Fruit fly (Drosophila melanogaster) whole organism, prepupa: ENCODE measurements around the gene CG13318.

Source experiments
- Blimp-1 ChIP-seq: fragments of 200-800 bp; sonication (Bioruptor generic); optimal IDR thresholded peaks from 3 replicates; lab custom pipeline; 2017; ENCODE audit warnings: missing biosample characterization, missing genetic modification characterization, mild to moderate bottlenecking, moderate library complexity, missing genetic modification reagents
- CG11294 ChIP-seq: fragments of 200-800 bp; sonication (Bioruptor generic); IDR thresholded peaks from 2 replicates; pipeline ENCODE4 v1.3.6; 2022; ENCODE audit warnings: missing biosample characterization, missing genetic modification characterization
- CG11762 ChIP-seq: fragments of 200-800 bp; sonication (Bioruptor generic); optimal IDR thresholded peaks from 3 replicates; lab custom pipeline; 2016; ENCODE audit warnings: missing biosample characterization, missing genetic modification characterization; ENCODE audit not compliant: insufficient read depth
- CG11902 ChIP-seq: fragments of 200-800 bp; sonication (Bioruptor generic); optimal IDR thresholded peaks from 3 replicates; lab custom pipeline; 2016; ENCODE audit warnings: missing biosample characterization, missing genetic modification characterization
- CG15336 ChIP-seq: fragments of 200-800 bp; sonication (Bioruptor generic); IDR thresholded peaks from 2 replicates; pipeline ENCODE4 v1.3.6; 2022; ENCODE audit warnings: missing biosample characterization, missing genetic modification characterization
- CG1621 ChIP-seq: fragments of 200-800 bp; sonication (Bioruptor generic); optimal IDR thresholded peaks from 3 replicates; lab custom pipeline; 2018; ENCODE audit warnings: missing biosample characterization, mild to moderate bottlenecking, missing genetic modification characterization
- CG16779 ChIP-seq: fragments of 200-800 bp; sonication (Bioruptor generic); optimal IDR thresholded peaks from 3 replicates; lab custom pipeline; 2017; ENCODE audit warnings: missing biosample characterization, mild to moderate bottlenecking, missing genetic modification characterization
- CG31627 ChIP-seq: fragments of 200-800 bp; sonication (Bioruptor generic); optimal IDR thresholded peaks from 3 replicates; lab custom pipeline; 2016; ENCODE audit warnings: missing biosample characterization, missing genetic modification characterization
- CG32006 ChIP-seq: fragments of 200-800 bp; sonication (Bioruptor generic); optimal IDR thresholded peaks from 3 replicates; lab custom pipeline; 2017; ENCODE audit warnings: missing biosample characterization, mild to moderate bottlenecking, missing genetic modification characterization
- CG3919 ChIP-seq: fragments of 200-800 bp; sonication (Bioruptor generic); optimal IDR thresholded peaks from 3 replicates; lab custom pipeline; 2016; ENCODE audit warnings: missing biosample characterization, missing genetic modification characterization
- CG6163 ChIP-seq: fragments of 200-800 bp; sonication (Bioruptor generic); IDR thresholded peaks from 3 replicates; pipeline ENCODE4 v1.3.6; 2022; ENCODE audit warnings: missing biosample characterization, missing genetic modification characterization
- CG6276 ChIP-seq: fragments of 200-800 bp; sonication (Bioruptor generic); optimal IDR thresholded peaks from 2 replicates; lab custom pipeline; 2017; ENCODE audit warnings: missing biosample characterization, mild to moderate bottlenecking, missing genetic modification characterization
- CG6792 ChIP-seq: fragments of 200-800 bp; sonication (Bioruptor generic); optimal IDR thresholded peaks from 3 replicates; lab custom pipeline; 2016; ENCODE audit warnings: missing biosample characterization, missing genetic modification characterization
- CG6808 ChIP-seq: fragments of 200-800 bp; sonication (Bioruptor generic); optimal IDR thresholded peaks from 3 replicates; lab custom pipeline; 2017; ENCODE audit warnings: missing biosample characterization, missing genetic modification characterization, mild to moderate bottlenecking, moderate library complexity, missing genetic modification reagents
- CG6854 ChIP-seq: fragments of 200-800 bp; sonication (Bioruptor generic); optimal IDR thresholded peaks from 2 replicates; lab custom pipeline; 2017; ENCODE audit warnings: missing biosample characterization, mild to moderate bottlenecking, missing genetic modification characterization
- CG7368 ChIP-seq: fragments of 200-800 bp; sonication (Bioruptor generic); optimal IDR thresholded peaks from 3 replicates; lab custom pipeline; 2016; ENCODE audit warnings: missing biosample characterization, missing genetic modification characterization
- CG8319 ChIP-seq: fragments of 200-800 bp; sonication (Bioruptor generic); optimal IDR thresholded peaks from 3 replicates; lab custom pipeline; 2016; ENCODE audit warnings: missing biosample characterization, missing genetic modification characterization
- Eip75B ChIP-seq: fragments of 200-800 bp; sonication (Bioruptor generic); optimal IDR thresholded peaks from 3 replicates; lab custom pipeline; 2016; ENCODE audit warnings: missing biosample characterization, missing genetic modification characterization
- Eip78C ChIP-seq: fragments of 200-800 bp; sonication (Bioruptor generic); peaks from one replicate; lab custom pipeline; 2016; ENCODE audit warnings: missing biosample characterization, missing genetic modification characterization
- Ets21C ChIP-seq: fragments of 200-800 bp; sonication (Bioruptor generic); optimal IDR thresholded peaks from 3 replicates; lab custom pipeline; 2016; ENCODE audit warnings: missing biosample characterization, missing genetic modification characterization
- Gug ChIP-seq: fragments of 200-800 bp; sonication (Bioruptor generic); IDR thresholded peaks from 2 replicates; pipeline ENCODE4 v1.3.6; 2022; ENCODE audit warnings: missing biosample characterization, missing genetic modification characterization
- Hr38 ChIP-seq: sonication (Bioruptor generic); optimal IDR thresholded peaks from 2 replicates; lab custom pipeline; 2016; ENCODE audit warnings: missing biosample characterization, missing genetic modification characterization
- Met ChIP-seq: fragments of 200-800 bp; sonication (Bioruptor generic); optimal IDR thresholded peaks from 3 replicates; lab custom pipeline; 2016; ENCODE audit warnings: missing biosample characterization, missing genetic modification characterization
- Sox102F ChIP-seq: fragments of 200-800 bp; sonication (Bioruptor generic); optimal IDR thresholded peaks from 2 replicates; lab custom pipeline; 2016; ENCODE audit warnings: missing biosample characterization, mild to moderate bottlenecking, missing genetic modification characterization
- Sox14 ChIP-seq: fragments of 200-800 bp; sonication (Bioruptor generic); optimal IDR thresholded peaks from 3 replicates; lab custom pipeline; 2016; ENCODE audit warnings: missing biosample characterization, missing genetic modification characterization
- achi ChIP-seq: fragments of 200-800 bp; sonication (Bioruptor generic); optimal IDR thresholded peaks from 3 replicates; lab custom pipeline; 2016; ENCODE audit warnings: missing biosample characterization, missing genetic modification characterization
- cyc ChIP-seq: fragments of 200-800 bp; sonication (Bioruptor generic); optimal IDR thresholded peaks from 3 replicates; lab custom pipeline; 2016; ENCODE audit warnings: missing biosample characterization, missing genetic modification characterization
- dsx ChIP-seq: fragments of 200-800 bp; optimal IDR thresholded peaks from 3 replicates; lab custom pipeline; 2019; ENCODE audit warnings: missing biosample characterization, mild to moderate bottlenecking, missing genetic modification characterization, moderate library complexity; ENCODE audit not compliant: poor library complexity, severe bottlenecking
- esn ChIP-seq: fragments of 200-800 bp; sonication (Bioruptor generic); optimal IDR thresholded peaks from 2 replicates; lab custom pipeline; 2016; ENCODE audit warnings: missing biosample characterization, mild to moderate bottlenecking, missing genetic modification characterization, moderate library complexity
- fkh ChIP-seq: fragments of 200-800 bp; sonication (Bioruptor generic); optimal IDR thresholded peaks from 3 replicates; lab custom pipeline; 2017; ENCODE audit warnings: missing biosample characterization, mild to moderate bottlenecking, missing genetic modification characterization, moderate library complexity
- lz ChIP-seq: fragments of 200-800 bp; sonication (Bioruptor generic); optimal IDR thresholded peaks from 3 replicates; lab custom pipeline; 2016; ENCODE audit warnings: missing biosample characterization, missing genetic modification characterization
- net ChIP-seq: fragments of 200-800 bp; sonication (Bioruptor generic); optimal IDR thresholded peaks from 3 replicates; lab custom pipeline; 2016; ENCODE audit warnings: missing biosample characterization, missing genetic modification characterization
- pdm3 ChIP-seq: fragments of 200-800 bp; sonication (Bioruptor generic); optimal IDR thresholded peaks from 3 replicates; lab custom pipeline; 2016; ENCODE audit warnings: missing biosample characterization, missing genetic modification characterization
- topi ChIP-seq: fragments of 200-800 bp; sonication (Bioruptor generic); optimal IDR thresholded peaks from 3 replicates; lab custom pipeline; 2016; ENCODE audit warnings: missing biosample characterization, missing genetic modification characterization

Gene CG13318

dm6 chr3R:8779823-8780222 is 7.3 kb upstream of the CG13318 start, which contains the start of gene CG33191:
CG33191 (minus strand) TSS chr3R:8779923.
- no peak for TF ChIP-seq dsx (GFP tag; lab: Kevin White, UChicago)
- TF ChIP-seq CG6163 (GFP tag; lab: Robert Waterston, UW): no peak
- TF ChIP-seq lz: no peak
- TF ChIP-seq Sox102F (GFP tag; lab: Kevin White, UChicago): no peak
- TF ChIP-seq CG6854 (GFP tag; lab: Kevin White, UChicago): no peak
- TF ChIP-seq net (GFP tag; lab: Kevin White, UChicago): no peak

dm6 chr3R:8773135-8773534 is 644 bp upstream of the CG13318 start, which contains the start of gene CG34301:
CG34301 (plus strand) TSS chr3R:8773435.
- no peak for TF ChIP-seq net (GFP tag; lab: Kevin White, UChicago)
- no peak for TF ChIP-seq CG31627 (GFP tag; lab: Kevin White, UChicago)
- no peak for TF ChIP-seq CG3919 (GFP tag; lab: Kevin White, UChicago)
- no peak for TF ChIP-seq lz
- TF ChIP-seq Eip78C (GFP tag; lab: Kevin White, UChicago): no peak
- no peak for TF ChIP-seq CG7368
- no peak for TF ChIP-seq Blimp-1 (GFP tag; lab: Kevin White, UChicago)
- TF ChIP-seq CG11902: no peak
- no peak for TF ChIP-seq CG15336 (GFP tag; lab: Robert Waterston, UW)
- no peak for TF ChIP-seq fkh
- TF ChIP-seq achi (GFP tag; lab: Kevin White, UChicago): no peak
- TF ChIP-seq Ets21C (GFP tag; lab: Kevin White, UChicago): no peak
- no peak for TF ChIP-seq CG32006 (GFP tag; lab: Kevin White, UChicago)
- TF ChIP-seq Met (GFP tag; lab: Kevin White, UChicago): no peak
- TF ChIP-seq esn (GFP tag; lab: Kevin White, UChicago): no peak
- no peak for TF ChIP-seq CG6808
- no peak for TF ChIP-seq CG11762 (GFP tag; lab: Kevin White, UChicago)

DNA sequence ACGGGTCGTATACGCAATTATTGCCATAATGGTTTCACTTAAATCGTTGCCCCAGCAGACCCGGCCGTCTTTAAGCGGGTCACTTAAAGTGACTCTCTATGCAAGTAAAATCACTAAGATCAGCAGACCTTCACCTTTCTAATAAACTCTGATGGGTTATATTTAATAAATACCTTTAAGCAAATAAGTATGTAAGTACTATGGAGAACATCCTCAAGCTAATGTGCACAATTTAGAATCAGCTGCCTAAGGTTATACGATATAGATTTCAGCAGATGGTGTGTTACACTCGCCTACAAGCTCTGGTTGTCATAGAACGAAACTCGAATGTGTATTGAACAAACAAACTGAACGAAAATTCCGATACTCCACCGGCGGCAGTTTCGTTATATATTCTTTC is 3.4 kb downstream of the CG13318 start, which contains the start of gene CG8236:
CG8236 (plus strand) TSS at position 301 of the 400 bp plus-strand sequence.
- TF ChIP-seq CG6276 (GFP tag; lab: Kevin White, UChicago): no peak
- TF ChIP-seq CG6792 (GFP tag; lab: Kevin White, UChicago): no peak
- TF ChIP-seq CG16779 (tag; lab: Kevin White, UChicago): no peak
- no peak for TF ChIP-seq topi
- TF ChIP-seq CG31627 (GFP tag; lab: Kevin White, UChicago): no peak
- no peak for TF ChIP-seq Hr38 (GFP tag; lab: Kevin White, UChicago)
- no peak for TF ChIP-seq CG11762 (GFP tag; lab: Kevin White, UChicago)
- no peak for TF ChIP-seq cyc (GFP tag; lab: Kevin White, UChicago)
- TF ChIP-seq esn (GFP tag; lab: Kevin White, UChicago): no peak
- TF ChIP-seq CG11902: no peak
- no peak for TF ChIP-seq Gug (GFP tag; lab: Robert Waterston, UW)
- no peak for TF ChIP-seq Sox14
- no peak for TF ChIP-seq CG1621 (tag; lab: Kevin White, UChicago)
- no peak for TF ChIP-seq net (GFP tag; lab: Kevin White, UChicago)
- TF ChIP-seq CG8319 (GFP tag; lab: Kevin White, UChicago): no peak

dm6 chr3R:8767998-8768397 is 4.5 kb downstream of the CG13318 start, which contains the start of the genes CG34135 and CG11768:
CG34135 (minus strand) TSS chr3R:8768191.
CG11768 (minus strand) TSS chr3R:8768200.
- TF ChIP-seq CG11762 (GFP tag; lab: Kevin White, UChicago): no peak
- no peak for TF ChIP-seq CG11294 (GFP tag; lab: Robert Waterston, UW)
- TF ChIP-seq CG6792 (GFP tag; lab: Kevin White, UChicago): no peak
- no peak for TF ChIP-seq pdm3 (GFP tag; lab: Kevin White, UChicago)
- TF ChIP-seq Eip75B (GFP tag; lab: Kevin White, UChicago): no peak
- no peak for TF ChIP-seq CG32006 (GFP tag; lab: Kevin White, UChicago)
- no peak for TF ChIP-seq cyc (GFP tag; lab: Kevin White, UChicago)
- no peak for TF ChIP-seq CG15336 (GFP tag; lab: Robert Waterston, UW)
- TF ChIP-seq Blimp-1 (GFP tag; lab: Kevin White, UChicago): no peak
- TF ChIP-seq CG8319 (GFP tag; lab: Kevin White, UChicago): no peak
- no peak for TF ChIP-seq CG6808
- no peak for TF ChIP-seq achi (GFP tag; lab: Kevin White, UChicago)
